Worm (Caenorhabditis elegans) whole organism, L4 larva: ENCODE measurements around the gene F12E12.6.

ENCODE experiments used
- R02D3.7 ChIP-seq: fragments of 150-350 bp; sonication (generic microtip); optimal IDR thresholded peaks from 3 replicates; lab custom pipeline; 2014; ENCODE audit warnings: missing biosample characterization, missing genetic modification characterization
- aly-2 ChIP-seq: sonication (generic microtip); optimal IDR thresholded peaks from 2 replicates; lab custom pipeline; 2018; ENCODE audit warnings: missing biosample characterization, missing genetic modification characterization
- dpl-1 ChIP-seq: fragments of 150-350 bp; optimal IDR thresholded peaks from 2 replicates; lab custom pipeline; 2014; ENCODE audit warnings: missing biosample characterization, missing genetic modification reagents, missing genetic modification characterization
- lsy-2 ChIP-seq, 2 experiments: fragments of 150-350 bp in 1 of 2; sonication (generic microtip) in 1 of 2; optimal IDR thresholded peaks; 2 replicates each; lab custom pipeline; 2014 to 2017; ENCODE audit warnings: missing biosample characterization in 2 of 2, missing genetic modification characterization in 2 of 2
- snpc-4 ChIP-seq: fragments of 150-350 bp; optimal IDR thresholded peaks from 2 replicates; lab custom pipeline; 2014; ENCODE audit warnings: missing biosample characterization, missing genetic modification characterization
- zag-1 ChIP-seq: fragments of 150-350 bp; optimal IDR thresholded peaks from 2 replicates; lab custom pipeline; 2014; ENCODE audit warnings: missing biosample characterization, missing genetic modification characterization

DNA sequence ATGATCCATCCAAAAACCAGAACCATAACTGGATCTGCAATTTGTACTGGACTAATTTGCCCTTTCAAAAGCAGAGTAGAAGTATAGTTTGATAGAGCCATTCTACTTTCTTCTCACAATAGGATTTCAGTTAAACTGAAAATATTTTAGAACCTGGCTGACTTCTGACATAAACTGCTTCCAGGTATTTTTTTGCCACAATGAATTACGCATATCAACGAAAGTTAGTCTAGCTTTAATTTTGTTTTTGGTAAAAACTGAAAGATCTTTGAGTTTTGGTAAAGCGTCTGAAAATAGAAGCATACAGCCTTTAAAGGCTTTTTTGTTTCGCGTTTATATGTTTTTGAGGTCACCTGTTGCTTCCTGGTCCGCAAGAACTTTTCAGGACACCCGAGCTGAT lies 46.1 kb downstream of the F12E12.6 start, which contains the start of gene srx-101:
- TF ChIP-seq lsy-2 (tag; optimal IDR thresholded peaks at IDR 0.05; lab: Kevin White, UChicago) (no peak), dpl-1 (no peak), snpc-4 (tag; lab: Kevin White, UChicago) (no peak), zag-1 (tag; lab: Kevin White, UChicago) (no peak), aly-2 (tag; lab: Kevin White, UChicago) (no peak), R02D3.7 (no peak)
